Worm (Caenorhabditis elegans) whole organism, midembryonic: ENCODE measurements around the gene F02C12.2.

Source experiments
- flt-1 ChIP-seq: fragments of 200-800 bp; sonication (Bioruptor generic); IDR thresholded peaks from 2 replicates; pipeline ENCODE4 v1.3.6; 2022; ENCODE audit warnings: missing genetic modification characterization, missing compliant biosample characterization
- klf-2 ChIP-seq: fragments of 200-800 bp; sonication (Bioruptor generic); conservative IDR thresholded peaks from 2 replicates; pipeline ENCODE4 v1.3.6; 2022; ENCODE audit warnings: missing genetic modification reagents, missing genetic modification characterization, missing compliant biosample characterization
- med-1 ChIP-seq: sonication (generic microtip); optimal IDR thresholded peaks from 2 replicates; lab custom pipeline; 2017; ENCODE audit warnings: missing genetic modification characterization, mild to moderate bottlenecking, missing compliant biosample characterization, antibody characterized with exemption, missing genetic modification reagents; ENCODE audit not compliant: insufficient read depth

DNA sequence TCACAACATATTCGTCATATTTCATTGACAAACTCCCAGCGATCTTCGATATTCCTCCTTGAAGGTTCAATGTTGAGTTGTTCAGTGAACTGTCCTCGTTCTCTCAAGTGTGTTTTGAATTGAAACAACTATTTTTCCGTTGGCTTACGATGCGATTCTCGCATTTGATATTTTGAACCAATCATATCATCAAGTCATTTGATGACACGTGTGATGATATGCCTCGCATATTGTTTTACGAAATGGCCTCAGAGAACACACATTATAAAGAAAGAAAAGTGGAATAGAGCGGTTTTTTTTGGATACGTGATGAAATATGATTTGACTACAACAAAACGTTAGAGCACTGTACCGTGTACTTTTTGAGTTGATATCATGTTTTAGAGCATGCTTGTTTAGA is 50.7 kb downstream of the F02C12.2 start:
- TF ChIP-seq med-1 (GFP tag; lab: Kevin White, UChicago) (no peak), flt-1 (GFP tag; lab: Robert Waterston, UW) (no peak), klf-2 (GFP tag; lab: Robert Waterston, UW) (no peak)
